Fruit fly (Drosophila melanogaster) Kc167 (cell line): ENCODE measurements around the gene IM33.

Experiments
- Sin3A ChIP-seq: fragments of >200 bp; optimal IDR thresholded peaks from 2 replicates; lab custom pipeline; 2018; ENCODE audit warnings: missing external identifiers
- h ChIP-seq: fragments of >200 bp; optimal IDR thresholded peaks from 3 replicates; lab custom pipeline; 2018; ENCODE audit warnings: missing external identifiers
- insv ChIP-seq: fragments of >200 bp; optimal IDR thresholded peaks from 3 replicates; lab custom pipeline; 2018; ENCODE audit warnings: missing external identifiers
- psq ChIP-seq: fragments of >200 bp; optimal IDR thresholded peaks from 2 replicates; lab custom pipeline; 2017; ENCODE audit warnings: missing external identifiers
- ttk ChIP-seq: sonication (Bioruptor generic); optimal IDR thresholded peaks from 2 replicates; lab custom pipeline; 2017; ENCODE audit warnings: missing external identifiers

dm6 chr2L:3731055-3731454 lies 34.6 kb upstream of the IM33 start:
- no peak for TF ChIP-seq h (lab: Kevin White, UChicago)
- no peak for TF ChIP-seq psq (lab: Kevin White, UChicago)
- TF ChIP-seq insv (lab: Kevin White, UChicago) = no peak
- no peak for TF ChIP-seq Sin3A (lab: Kevin White, UChicago)
- TF ChIP-seq ttk = no peak
